Fruit fly (Drosophila melanogaster) Kc167 (cell line): ENCODE data around the gene CG11899.

Experiments
- Myc ChIP-seq: fragments of >200 bp; optimal IDR thresholded peaks from 2 replicates; lab custom pipeline; 2017; ENCODE audit warnings: missing external identifiers
- h ChIP-seq: fragments of >200 bp; optimal IDR thresholded peaks from 3 replicates; lab custom pipeline; 2018; ENCODE audit warnings: missing external identifiers

DNA sequence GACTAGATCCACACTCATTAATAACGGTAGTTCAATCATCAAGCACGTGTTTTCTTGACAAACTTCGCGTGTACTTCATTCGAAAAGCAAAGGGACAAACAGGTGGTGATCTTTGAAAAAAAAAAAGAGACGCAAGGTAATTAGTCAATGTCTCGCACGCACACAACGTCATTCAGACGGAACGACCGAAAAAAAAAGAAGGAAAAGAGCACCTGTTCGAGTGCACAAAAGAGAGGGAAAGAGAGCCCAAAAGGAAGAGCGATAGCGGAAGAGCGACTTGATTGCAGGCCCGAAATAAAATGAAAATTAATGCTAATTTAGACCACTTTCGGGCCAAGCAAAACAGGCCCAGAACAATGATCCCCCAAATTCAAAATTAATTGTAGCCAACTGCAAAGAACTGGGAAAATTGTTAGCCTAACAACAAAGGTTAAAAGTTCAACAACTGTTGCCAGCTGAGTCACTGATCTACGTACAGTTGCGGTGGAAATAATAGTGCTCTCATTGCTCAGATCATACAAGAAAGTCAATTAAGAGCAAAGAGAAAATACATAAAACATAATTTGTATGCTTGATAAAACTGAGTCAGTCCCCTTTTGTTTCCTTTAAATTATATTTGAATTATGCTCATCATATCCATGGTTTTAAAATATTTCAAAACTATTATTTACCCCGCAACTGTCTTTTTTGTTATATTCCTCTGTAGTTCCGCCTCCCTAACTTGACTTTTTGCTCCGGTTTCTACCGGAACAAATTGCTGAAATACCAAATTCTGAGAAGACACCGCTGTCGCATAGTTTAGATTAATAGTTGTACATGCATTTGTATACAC lies 15.6 kb downstream of the CG11899 start:
- TF ChIP-seq Myc (lab: Kevin White, UChicago) = no peak
- no peak for TF ChIP-seq h
